Worm (Caenorhabditis elegans) whole organism, L3 larva: ENCODE results near the gene C01G10.15.

ENCODE experiments used
- R02D3.7 ChIP-seq: fragments of 150-350 bp; optimal IDR thresholded peaks from 2 replicates; lab custom pipeline; 2014; ENCODE audit warnings: missing biosample characterization, missing genetic modification characterization
- ZK546.5 ChIP-seq: sonication (generic microtip); optimal IDR thresholded peaks from 2 replicates; lab custom pipeline; 2017; ENCODE audit warnings: missing biosample characterization, missing genetic modification characterization
- aly-2 ChIP-seq: fragments of 150-350 bp; optimal IDR thresholded peaks from 2 replicates; lab custom pipeline; 2014; ENCODE audit warnings: missing biosample characterization, missing genetic modification characterization
- ama-1 ChIP-seq: fragments of 150-350 bp; optimal IDR thresholded peaks from 2 replicates; lab custom pipeline; 2018
- ceh-16 ChIP-seq: sonication (generic microtip); optimal IDR thresholded peaks from 2 replicates; lab custom pipeline; 2017; ENCODE audit warnings: missing biosample characterization, missing genetic modification characterization
- ceh-28 ChIP-seq: fragments of 150-350 bp; optimal IDR thresholded peaks from 2 replicates; lab custom pipeline; 2014; ENCODE audit warnings: missing biosample characterization, missing genetic modification reagents, missing genetic modification characterization
- ceh-82 ChIP-seq: fragments of 150-350 bp; optimal IDR thresholded peaks from 2 replicates; lab custom pipeline; 2014; ENCODE audit warnings: missing biosample characterization, missing genetic modification characterization
- daf-12 ChIP-seq: fragments of 150-350 bp; optimal IDR thresholded peaks from 2 replicates; lab custom pipeline; 2014; ENCODE audit warnings: missing biosample characterization, missing genetic modification reagents, missing genetic modification characterization
- egl-27 ChIP-seq: sonication (generic microtip); optimal IDR thresholded peaks from 4 replicates; lab custom pipeline; 2017; ENCODE audit warnings: missing biosample characterization, missing genetic modification reagents, missing genetic modification characterization
- egl-5 ChIP-seq: fragments of 150-350 bp; optimal IDR thresholded peaks from 2 replicates; lab custom pipeline; 2017; ENCODE audit warnings: missing biosample characterization, missing genetic modification reagents, missing genetic modification characterization, inconsistent platforms
- elt-1 ChIP-seq: fragments of 150-350 bp; optimal IDR thresholded peaks from 2 replicates; lab custom pipeline; 2014; ENCODE audit warnings: missing biosample characterization, missing genetic modification characterization
- elt-2 ChIP-seq: sonication (generic microtip); optimal IDR thresholded peaks from 2 replicates; lab custom pipeline; 2016; ENCODE audit warnings: missing genetic modification reagents, mild to moderate bottlenecking, missing genetic modification characterization, missing compliant biosample characterization
- elt-3 ChIP-seq, 3 experiments: fragments of 150-350 bp in 1 of 3; sonication (generic microtip) in 2 of 3; optimal IDR thresholded peaks; 2 replicates in 2 of 3; 4 replicates in 1 of 3; lab custom pipeline; 2014 to 2017; ENCODE audit warnings: missing biosample characterization in 3 of 3, missing genetic modification characterization in 3 of 3
- eor-1 ChIP-seq, 2 experiments: fragments of 150-350 bp; optimal IDR thresholded peaks; 2 replicates each; lab custom pipeline; 2014 to 2018; ENCODE audit warnings: missing biosample characterization in 2 of 2, missing genetic modification characterization in 2 of 2
- fkh-10 ChIP-seq: sonication (generic microtip); optimal IDR thresholded peaks from 2 replicates; lab custom pipeline; 2017; ENCODE audit warnings: missing biosample characterization, missing genetic modification reagents, missing genetic modification characterization
- fkh-2 ChIP-seq: fragments of 150-350 bp; optimal IDR thresholded peaks from 2 replicates; lab custom pipeline; 2014; ENCODE audit warnings: missing biosample characterization, missing genetic modification reagents, missing genetic modification characterization
- hmg-11 ChIP-seq: sonication (generic microtip); optimal IDR thresholded peaks from 2 replicates; lab custom pipeline; 2016; ENCODE audit warnings: missing genetic modification characterization, missing compliant biosample characterization
- jun-1 ChIP-seq: fragments of 150-350 bp; optimal IDR thresholded peaks from 2 replicates; lab custom pipeline; 2014; ENCODE audit warnings: missing biosample characterization, missing genetic modification reagents, missing genetic modification characterization
- lin-15B ChIP-seq: fragments of 150-350 bp; optimal IDR thresholded peaks from 2 replicates; lab custom pipeline; 2014; ENCODE audit warnings: missing biosample characterization, missing genetic modification characterization
- lin-39 ChIP-seq: fragments of 150-350 bp; optimal IDR thresholded peaks from 2 replicates; lab custom pipeline; 2018; ENCODE audit warnings: missing biosample characterization, missing genetic modification reagents, missing genetic modification characterization
- lsy-12 ChIP-seq: sonication (generic microtip); optimal IDR thresholded peaks from 2 replicates; lab custom pipeline; 2016; ENCODE audit warnings: mild to moderate bottlenecking, missing genetic modification characterization, missing compliant biosample characterization
- mdl-1 ChIP-seq: fragments of 150-350 bp; optimal IDR thresholded peaks from 2 replicates; lab custom pipeline; 2014; ENCODE audit warnings: missing biosample characterization, missing genetic modification characterization
- mml-1 ChIP-seq: fragments of 150-350 bp; sonication (generic microtip); optimal IDR thresholded peaks from 3 replicates; lab custom pipeline; 2014; ENCODE audit warnings: missing biosample characterization, missing genetic modification characterization
- nfya-1 ChIP-seq: sonication (generic microtip); optimal IDR thresholded peaks from 2 replicates; lab custom pipeline; 2017; ENCODE audit warnings: missing genetic modification characterization, mild to moderate bottlenecking, missing compliant biosample characterization, antibody characterized with exemption, moderate library complexity; ENCODE audit not compliant: insufficient read depth
- nhr-11 ChIP-seq: fragments of 150-350 bp; optimal IDR thresholded peaks from 2 replicates; lab custom pipeline; 2014; ENCODE audit warnings: missing biosample characterization, missing genetic modification characterization
- nhr-12 ChIP-seq: fragments of 150-350 bp; optimal IDR thresholded peaks from 2 replicates; lab custom pipeline; 2014; ENCODE audit warnings: missing biosample characterization, missing genetic modification characterization
- nhr-23 ChIP-seq: fragments of 150-350 bp; optimal IDR thresholded peaks from 2 replicates; lab custom pipeline; 2014; ENCODE audit warnings: missing biosample characterization, missing genetic modification reagents, missing genetic modification characterization
- nhr-237 ChIP-seq: fragments of 150-350 bp; optimal IDR thresholded peaks from 2 replicates; lab custom pipeline; 2014; ENCODE audit warnings: missing biosample characterization, missing genetic modification characterization
- nhr-25 ChIP-seq: sonication (generic microtip); optimal IDR thresholded peaks from 2 replicates; lab custom pipeline; 2017; ENCODE audit warnings: missing biosample characterization, missing genetic modification characterization
- nhr-28 ChIP-seq: fragments of 150-350 bp; optimal IDR thresholded peaks from 2 replicates; lab custom pipeline; 2014; ENCODE audit warnings: missing biosample characterization, missing genetic modification characterization
- nhr-43 ChIP-seq: sonication (generic microtip); optimal IDR thresholded peaks from 2 replicates; lab custom pipeline; 2016; ENCODE audit warnings: mild to moderate bottlenecking, missing genetic modification characterization, missing compliant biosample characterization; ENCODE audit not compliant: poor library complexity, severe bottlenecking
- nhr-67 ChIP-seq: fragments of 150-350 bp; optimal IDR thresholded peaks from 2 replicates; lab custom pipeline; 2014; ENCODE audit warnings: missing biosample characterization, missing genetic modification characterization
- nhr-76 ChIP-seq: fragments of 150-350 bp; sonication (generic microtip); optimal IDR thresholded peaks from 5 replicates; lab custom pipeline; 2014; ENCODE audit warnings: missing biosample characterization, missing genetic modification characterization
- nhr-77 ChIP-seq: fragments of 150-350 bp; optimal IDR thresholded peaks from 2 replicates; lab custom pipeline; 2014; ENCODE audit warnings: missing biosample characterization, missing genetic modification characterization
- pha-4 ChIP-seq: fragments of 150-350 bp; optimal IDR thresholded peaks from 2 replicates; lab custom pipeline; 2014; ENCODE audit warnings: missing biosample characterization, missing genetic modification reagents, missing genetic modification characterization
- pqm-1 ChIP-seq: fragments of 150-350 bp; optimal IDR thresholded peaks from 2 replicates; lab custom pipeline; 2017; ENCODE audit warnings: missing biosample characterization, missing genetic modification characterization, inconsistent platforms
- sea-2 ChIP-seq: fragments of 150-350 bp; sonication (generic microtip); optimal IDR thresholded peaks from 4 replicates; lab custom pipeline; 2014; ENCODE audit warnings: missing biosample characterization, missing genetic modification reagents, missing genetic modification characterization
- skn-1 ChIP-seq: fragments of 150-350 bp; optimal IDR thresholded peaks from 2 replicates; lab custom pipeline; 2014; ENCODE audit warnings: missing biosample characterization, missing genetic modification characterization
- snpc-4 ChIP-seq: fragments of 150-350 bp; optimal IDR thresholded peaks from 2 replicates; lab custom pipeline; 2014; ENCODE audit warnings: missing biosample characterization, missing genetic modification characterization
- tbx-2 ChIP-seq: sonication (generic microtip); optimal IDR thresholded peaks from 2 replicates; lab custom pipeline; 2016; ENCODE audit warnings: mild to moderate bottlenecking, missing genetic modification characterization, missing compliant biosample characterization
- unc-39 ChIP-seq: sonication (generic microtip); optimal IDR thresholded peaks from 4 replicates; lab custom pipeline; 2017; ENCODE audit warnings: missing biosample characterization, missing genetic modification characterization
- zag-1 ChIP-seq: fragments of 150-350 bp; optimal IDR thresholded peaks from 2 replicates; lab custom pipeline; 2014; ENCODE audit warnings: missing biosample characterization, missing genetic modification characterization
- ztf-11 ChIP-seq: fragments of 150-350 bp; optimal IDR thresholded peaks from 2 replicates; lab custom pipeline; 2014; ENCODE audit warnings: missing biosample characterization, missing genetic modification characterization

C01G10.15 gene

ce11 chrV:15065068-15065744 is 21.9 kb downstream of the C01G10.15 start, which contains the start of gene C25D7.9:
TSS of gene C25D7.9 (plus strand) at chrV:15065135.
- TF ChIP-seq lin-15B (tag; lab: Kevin White, UChicago) = peak; percentile 45
- TF ChIP-seq ceh-82 (tag; lab: Kevin White, UChicago) = no peak
- TF ChIP-seq nfya-1 = peak; percentile 33
- no peak for TF ChIP-seq nhr-237
- no peak for TF ChIP-seq mdl-1 (tag; lab: Kevin White, UChicago)
- TF ChIP-seq daf-12 = no peak
- TF ChIP-seq ztf-11 (tag; lab: Kevin White, UChicago) = no peak
- TF ChIP-seq nhr-11 = no peak
- no peak for TF ChIP-seq ama-1 (lab: Kevin White, UChicago)
- no peak for TF ChIP-seq ceh-28 (tag; lab: Kevin White, UChicago)
- no peak for TF ChIP-seq R02D3.7 (tag; lab: Kevin White, UChicago)
- peak; percentile 28 for TF ChIP-seq pha-4 (tag; lab: Kevin White, UChicago)
- TF ChIP-seq nhr-12 = no peak
- no peak for TF ChIP-seq eor-1 (tag; optimal IDR thresholded peaks at IDR 0.05; lab: Kevin White, UChicago)
- TF ChIP-seq elt-3 (tag; optimal IDR thresholded peaks at IDR 0.05; lab: Kevin White, UChicago) = no peak
- no peak for TF ChIP-seq snpc-4 (tag; lab: Kevin White, UChicago)
- no peak for TF ChIP-seq lsy-12 (tag; lab: Kevin White, UChicago)
- TF ChIP-seq hmg-11 (tag; lab: Kevin White, UChicago) = peak; percentile 39
- no peak for TF ChIP-seq fkh-2 (tag; lab: Kevin White, UChicago)
- peak; percentile 20 for TF ChIP-seq lin-39 (tag; lab: Kevin White, UChicago)
- no peak for TF ChIP-seq egl-5
- TF ChIP-seq unc-39 (tag; lab: Kevin White, UChicago) = no peak
- TF ChIP-seq jun-1 (tag; lab: Kevin White, UChicago) = no peak
- no peak for TF ChIP-seq zag-1
- TF ChIP-seq nhr-28 (tag; lab: Kevin White, UChicago) = no peak
- no peak for TF ChIP-seq ceh-16
- TF ChIP-seq aly-2 = no peak
- TF ChIP-seq fkh-10 (GFP tag; lab: Kevin White, UChicago) = no peak
- TF ChIP-seq nhr-25 = peak; percentile 6
- no peak for TF ChIP-seq pqm-1 (tag; lab: Kevin White, UChicago)
- TF ChIP-seq nhr-43 (tag; lab: Kevin White, UChicago) = no peak
- TF ChIP-seq elt-1 (tag; lab: Kevin White, UChicago) = no peak
- TF ChIP-seq tbx-2 (tag; lab: Kevin White, UChicago) = no peak
- TF ChIP-seq nhr-76 (tag; lab: Kevin White, UChicago) = no peak
- no peak for TF ChIP-seq elt-2 (tag; lab: Kevin White, UChicago)
- no peak for TF ChIP-seq egl-27 (tag; lab: Kevin White, UChicago)
- TF ChIP-seq sea-2 (GFP tag; lab: Kevin White, UChicago) = no peak
- no peak for TF ChIP-seq mml-1 (tag; lab: Kevin White, UChicago)
- no peak for TF ChIP-seq ZK546.5 (tag; lab: Kevin White, UChicago)
- TF ChIP-seq nhr-23 (tag; lab: Kevin White, UChicago) = no peak
- no peak for TF ChIP-seq nhr-77 (tag; lab: Kevin White, UChicago)

ce11 chrV:15063987-15064386 is 23.1 kb downstream of the C01G10.15 start, which contains the start of gene rap-2:
TSS of gene rap-2 (minus strand) at chrV:15064087.
- TF ChIP-seq tbx-2 (tag; lab: Kevin White, UChicago) (no peak), fkh-2 (tag; lab: Kevin White, UChicago) (no peak), eor-1 (tag; optimal IDR thresholded peaks at IDR 0.05; lab: Kevin White, UChicago) (no peak), nhr-77 (tag; lab: Kevin White, UChicago) (no peak), ceh-16 (no peak), pha-4 (tag; lab: Kevin White, UChicago) (no peak), R02D3.7 (tag; lab: Kevin White, UChicago) (no peak), nhr-67 (tag; lab: Kevin White, UChicago) (no peak), skn-1 (no peak), nhr-23 (tag; lab: Kevin White, UChicago) (no peak), nhr-237 (no peak), ceh-28 (tag; lab: Kevin White, UChicago) (no peak), nhr-76 (tag; lab: Kevin White, UChicago) (no peak), elt-1 (tag; lab: Kevin White, UChicago) (no peak), fkh-10 (GFP tag; lab: Kevin White, UChicago) (no peak)
